Worm (Caenorhabditis elegans) whole organism, mixed stage, embryonic: ENCODE measurements around the gene mop-25.2.

Source experiments
- elt-1 ChIP-seq: sonication (generic microtip); optimal IDR thresholded peaks from 2 replicates; lab custom pipeline; 2017; ENCODE audit warnings: missing genetic modification characterization, mild to moderate bottlenecking, missing compliant biosample characterization, antibody characterized with exemption, moderate library complexity, borderline replicate concordance; ENCODE audit not compliant: insufficient read depth
- lin-13 ChIP-seq: fragments of 150-350 bp; optimal IDR thresholded peaks from 2 replicates; lab custom pipeline; 2014; ENCODE audit warnings: missing biosample characterization, missing genetic modification characterization
- lsy-2 ChIP-seq: fragments of 150-350 bp; optimal IDR thresholded peaks from 2 replicates; lab custom pipeline; 2014; ENCODE audit warnings: missing biosample characterization, missing genetic modification characterization
- nhr-2 ChIP-seq: fragments of 150-350 bp; optimal IDR thresholded peaks from 2 replicates; lab custom pipeline; 2014; ENCODE audit warnings: missing biosample characterization, missing genetic modification characterization
- pha-4 ChIP-seq: fragments of 150-350 bp; optimal IDR thresholded peaks from 2 replicates; lab custom pipeline; 2018; ENCODE audit warnings: missing biosample characterization, missing genetic modification reagents, missing genetic modification characterization
- snpc-4 ChIP-seq: fragments of 150-350 bp; optimal IDR thresholded peaks from 2 replicates; lab custom pipeline; 2014; ENCODE audit warnings: missing biosample characterization, missing genetic modification characterization

- TF ChIP-seq snpc-4 (tag; lab: Kevin White, UChicago): no peak
- no peak for TF ChIP-seq nhr-2
- TF ChIP-seq lsy-2 (tag; lab: Kevin White, UChicago): no peak
- TF ChIP-seq lin-13 (tag; lab: Kevin White, UChicago): no peak
- TF ChIP-seq elt-1 (tag; lab: Kevin White, UChicago): no peak
- TF ChIP-seq pha-4 (tag; lab: Kevin White, UChicago): no peak
These were observed 25.7 kb upstream of the mop-25.2 start for ce11 chrII:9729196-9729595.
